Worm (Caenorhabditis elegans) whole organism, L4 larva: Measurements from ENCODE around the gene Y50D4A.10.

Experiments used
- ceh-28 ChIP-seq: fragments of 150-350 bp; optimal IDR thresholded peaks from 2 replicates; lab custom pipeline; 2014; ENCODE audit warnings: missing biosample characterization, missing genetic modification reagents, missing genetic modification characterization
- fkh-10 ChIP-seq: fragments of 150-350 bp; optimal IDR thresholded peaks from 2 replicates; lab custom pipeline; 2014; ENCODE audit warnings: missing biosample characterization, missing genetic modification reagents, missing genetic modification characterization
- lin-13 ChIP-seq: fragments of 150-350 bp; optimal IDR thresholded peaks from 2 replicates; lab custom pipeline; 2014; ENCODE audit warnings: missing biosample characterization, missing genetic modification reagents, missing genetic modification characterization
- nhr-76 ChIP-seq: fragments of 150-350 bp; optimal IDR thresholded peaks from 2 replicates; lab custom pipeline; 2014; ENCODE audit warnings: missing biosample characterization, missing genetic modification characterization
- rbr-2 ChIP-seq: sonication (generic microtip); optimal IDR thresholded peaks from 2 replicates; lab custom pipeline; 2016; ENCODE audit warnings: missing genotype, missing genetic modification characterization, missing compliant biosample characterization
- snpc-4 ChIP-seq: fragments of 150-350 bp; optimal IDR thresholded peaks from 2 replicates; lab custom pipeline; 2014; ENCODE audit warnings: missing biosample characterization, missing genetic modification characterization

DNA sequence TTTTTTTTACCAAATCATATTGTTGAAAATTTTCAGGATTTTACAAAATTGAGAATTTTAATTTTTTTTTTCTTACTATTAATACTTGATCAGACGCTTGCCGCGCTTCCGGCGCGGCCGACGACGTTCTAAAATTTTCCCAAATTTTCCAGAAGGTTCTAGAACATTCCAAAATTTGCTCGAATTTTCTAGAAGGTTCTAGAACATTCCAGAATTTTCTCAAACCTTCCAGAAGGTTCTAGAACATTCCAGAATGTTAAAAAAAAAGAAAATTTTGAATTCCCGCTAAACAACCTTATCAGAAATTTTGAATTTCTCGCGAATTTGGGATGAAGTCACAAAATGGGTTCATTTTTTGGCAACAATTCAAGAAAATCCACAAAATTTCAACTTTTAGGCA, 5.9 kb upstream of the Y50D4A.10 start:
- TF ChIP-seq nhr-76 (tag; lab: Kevin White, UChicago) (no peak), snpc-4 (tag; lab: Kevin White, UChicago) (no peak), lin-13 (GFP tag; lab: Kevin White, UChicago) (no peak), rbr-2 (no peak), fkh-10 (no peak), ceh-28 (tag; lab: Kevin White, UChicago) (no peak)
